Worm (Caenorhabditis elegans): ENCODE results near the gene poml-1.

DNA sequence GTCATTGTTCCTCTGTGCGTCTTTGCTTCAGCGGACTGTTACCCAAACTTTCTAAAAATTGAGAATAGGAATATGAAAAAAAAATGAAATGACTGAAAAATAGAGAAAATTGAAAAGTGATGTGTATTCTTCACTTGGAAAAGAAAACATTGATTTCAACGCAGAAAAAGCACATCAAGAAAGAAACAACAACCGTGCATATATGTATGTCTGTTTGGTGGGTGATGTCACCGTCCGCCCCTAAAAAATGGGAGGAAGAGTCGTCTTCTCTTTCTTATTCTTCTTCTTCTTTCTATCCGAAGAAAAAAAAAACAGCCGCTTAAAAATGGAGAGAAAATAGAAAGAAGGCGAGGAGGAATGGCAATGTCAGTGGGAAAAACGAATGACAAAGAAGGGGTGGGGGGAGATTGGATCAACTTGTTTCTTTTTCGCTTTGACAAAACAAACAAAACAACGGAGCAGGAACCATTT lies 47.8 kb upstream of the poml-1 start, which contains the start of gene nkb-3:
- TF ChIP-seq F49E8.2 (tag; optimal IDR thresholded peaks at IDR 0.05; ENCODE audit: insufficient read depth): no peak
- TF ChIP-seq ceh-79 (tag; optimal IDR thresholded peaks at IDR 0.05): no peak
- TF ChIP-seq F23B12.7 (tag; optimal IDR thresholded peaks at IDR 0.05; ENCODE audit: insufficient read depth): no peak
- no peak for TF ChIP-seq B0336.3 (GFP tag; IDR thresholded peaks at IDR 0.05)
- TF ChIP-seq egl-18 (GFP tag; IDR thresholded peaks at IDR 0.05): no peak
- TF ChIP-seq fkh-3 (tag; optimal IDR thresholded peaks at IDR 0.05): no peak
- TF ChIP-seq hmg-20 (GFP tag; IDR thresholded peaks at IDR 0.05): no peak
